Worm (Caenorhabditis elegans) whole organism, young adult: ENCODE results near the gene C44C1.1.

Experiments
- B0261.1 ChIP-seq: sonication (generic microtip); optimal IDR thresholded peaks from 2 replicates; lab custom pipeline; 2016; ENCODE audit warnings: mild to moderate bottlenecking, missing genetic modification characterization, moderate library complexity, missing compliant biosample characterization
- B0336.3 ChIP-seq: fragments of 200-800 bp; sonication (Bioruptor generic); IDR thresholded peaks from 2 replicates; pipeline ENCODE4 v1.3.6; 2022; ENCODE audit warnings: missing genetic modification characterization, missing compliant biosample characterization
- F10E7.11 ChIP-seq: sonication (generic microtip); optimal IDR thresholded peaks from 2 replicates; lab custom pipeline; 2017; ENCODE audit warnings: mild to moderate bottlenecking, missing genetic modification characterization, moderate library complexity, missing compliant biosample characterization
- F22D6.2 ChIP-seq: sonication (generic microtip); optimal IDR thresholded peaks from 2 replicates; lab custom pipeline; 2016; ENCODE audit warnings: mild to moderate bottlenecking, missing genetic modification characterization, missing compliant biosample characterization
- F33H1.4 ChIP-seq: fragments of 200-800 bp; sonication (Bioruptor generic); IDR thresholded peaks from 2 replicates; pipeline ENCODE4 v1.3.6; 2022; ENCODE audit warnings: missing genetic modification reagents, missing genetic modification characterization, missing compliant biosample characterization
- F37B4.10 ChIP-seq: fragments of 200-800 bp; sonication (Bioruptor generic); IDR thresholded peaks from 2 replicates; pipeline ENCODE4 v1.3.6; 2022; ENCODE audit warnings: missing genetic modification characterization, missing compliant biosample characterization
- F49E8.2 ChIP-seq: sonication (generic microtip); optimal IDR thresholded peaks from 3 replicates; lab custom pipeline; 2017; ENCODE audit warnings: missing genetic modification characterization, mild to moderate bottlenecking, missing compliant biosample characterization, antibody characterized with exemption, moderate library complexity; ENCODE audit not compliant: insufficient read depth
- F52B5.7 ChIP-seq: sonication (generic microtip); optimal IDR thresholded peaks from 2 replicates; lab custom pipeline; 2016; ENCODE audit warnings: mild to moderate bottlenecking, missing genetic modification characterization, missing compliant biosample characterization
- F57A8.1 ChIP-seq: fragments of 200-800 bp; sonication (Bioruptor generic); optimal IDR thresholded peaks from 2 replicates; lab custom pipeline; 2018; ENCODE audit warnings: mild to moderate bottlenecking, missing genetic modification characterization, moderate library complexity, missing compliant biosample characterization
- K11D2.4 ChIP-seq: fragments of 200-800 bp; sonication (Bioruptor generic); IDR thresholded peaks from 2 replicates; pipeline ENCODE4 v1.3.6; 2022; ENCODE audit warnings: missing genetic modification reagents, missing genetic modification characterization, missing compliant biosample characterization
- K12H6.12 ChIP-seq: fragments of 200-800 bp; sonication (Bioruptor generic); optimal IDR thresholded peaks from 2 replicates; lab custom pipeline; 2018; ENCODE audit warnings: mild to moderate bottlenecking, missing genetic modification characterization, missing compliant biosample characterization
- akir-1 ChIP-seq: fragments of 200-800 bp; sonication (Bioruptor generic); optimal IDR thresholded peaks from 2 replicates; lab custom pipeline; 2018; ENCODE audit warnings: mild to moderate bottlenecking, missing genetic modification characterization, moderate library complexity, missing compliant biosample characterization
- ama-1 ChIP-seq, 3 experiments: fragments of 150-350 bp in 1 of 3; sonication (generic microtip) in 2 of 3; optimal IDR thresholded peaks; 2 replicates each; lab custom pipeline; 2014 to 2018; ENCODE audit warnings: missing biosample characterization in 2 of 3, missing genetic modification characterization in 2 of 3, missing genetic modification reagents in 2 of 3
- athp-1 ChIP-seq: sonication (generic microtip); optimal IDR thresholded peaks from 2 replicates; lab custom pipeline; 2017; ENCODE audit warnings: mild to moderate bottlenecking, missing genetic modification characterization, missing compliant biosample characterization
- attf-3 ChIP-seq: fragments of 200-800 bp; sonication (Bioruptor generic); conservative IDR thresholded peaks from 2 replicates; pipeline ENCODE4 v1.3.6; 2022; ENCODE audit warnings: missing genetic modification reagents, missing genetic modification characterization, missing compliant biosample characterization
- attf-6 ChIP-seq: fragments of 200-800 bp; sonication (Bioruptor generic); IDR thresholded peaks from 2 replicates; pipeline ENCODE4 v1.3.6; 2022; ENCODE audit warnings: missing genetic modification reagents, missing genetic modification characterization, missing compliant biosample characterization
- cebp-1 ChIP-seq, 2 experiments: fragments of 200-800 bp in 1 of 2; sonication (Bioruptor generic) in 1 of 2; sonication (generic microtip) in 1 of 2; IDR thresholded peaks in 1 of 2; optimal IDR thresholded peaks in 1 of 2; 2 replicates each; pipeline versions ENCODE4 v1.3.6 to Lab custom; 2017 to 2022; ENCODE audit warnings: missing compliant biosample characterization in 2 of 2, missing genetic modification characterization in 2 of 2, mild to moderate bottlenecking in 1 of 2, missing genetic modification reagents in 1 of 2, moderate library complexity in 1 of 2
- ceh-40 ChIP-seq: fragments of 200-800 bp; sonication (Bioruptor generic); IDR thresholded peaks from 2 replicates; pipeline ENCODE4 v1.3.6; 2022; ENCODE audit warnings: missing genetic modification characterization, missing compliant biosample characterization
- ceh-79 ChIP-seq: sonication (generic microtip); optimal IDR thresholded peaks from 2 replicates; lab custom pipeline; 2017; ENCODE audit warnings: mild to moderate bottlenecking, missing genetic modification characterization, missing compliant biosample characterization
- ceh-91 ChIP-seq: fragments of 200-800 bp; sonication (Bioruptor generic); IDR thresholded peaks from 2 replicates; pipeline ENCODE4 v1.3.6; 2022; ENCODE audit warnings: missing genetic modification reagents, missing genetic modification characterization, missing compliant biosample characterization
- dox-1 ChIP-seq: fragments of 200-800 bp; sonication (Bioruptor generic); IDR thresholded peaks from 2 replicates; pipeline ENCODE4 v1.3.6; 2022; ENCODE audit warnings: missing genetic modification reagents, missing genetic modification characterization, missing compliant biosample characterization
- dpff-1 ChIP-seq: sonication (generic microtip); optimal IDR thresholded peaks from 2 replicates; lab custom pipeline; 2017; ENCODE audit warnings: mild to moderate bottlenecking, missing genetic modification characterization, missing compliant biosample characterization
- efl-1 ChIP-seq: fragments of 150-350 bp; optimal IDR thresholded peaks from 2 replicates; lab custom pipeline; 2014; ENCODE audit warnings: missing biosample characterization, missing genetic modification reagents, missing genetic modification characterization
- egl-44 ChIP-seq: fragments of 200-800 bp; sonication (Bioruptor generic); IDR thresholded peaks from 2 replicates; pipeline ENCODE4 v1.3.6; 2022; ENCODE audit warnings: missing genetic modification reagents, missing genetic modification characterization, missing compliant biosample characterization
- ets-4 ChIP-seq: fragments of 200-800 bp; sonication (Bioruptor generic); optimal IDR thresholded peaks from 2 replicates; lab custom pipeline; 2018; ENCODE audit warnings: mild to moderate bottlenecking, missing genetic modification characterization, missing compliant biosample characterization
- hrde-1 ChIP-seq: sonication (generic microtip); optimal IDR thresholded peaks from 2 replicates; lab custom pipeline; 2016; ENCODE audit warnings: missing genetic modification characterization, mild to moderate bottlenecking, missing compliant biosample characterization, moderate library complexity, missing genotype, missing genetic modification reagents, borderline replicate concordance
- lag-1 ChIP-seq: fragments of 200-800 bp; sonication (Bioruptor generic); IDR thresholded peaks from 2 replicates; pipeline ENCODE4 v1.3.6; 2022; ENCODE audit warnings: missing genetic modification reagents, missing genetic modification characterization, missing compliant biosample characterization
- lin-40 ChIP-seq: sonication (generic microtip); optimal IDR thresholded peaks from 2 replicates; lab custom pipeline; 2016; ENCODE audit warnings: missing genetic modification characterization, mild to moderate bottlenecking, missing compliant biosample characterization, missing genotype, missing genetic modification reagents
- lsl-1 ChIP-seq: fragments of 200-800 bp; sonication (Bioruptor generic); optimal IDR thresholded peaks from 2 replicates; lab custom pipeline; 2018; ENCODE audit warnings: mild to moderate bottlenecking, missing genetic modification characterization, moderate library complexity, missing compliant biosample characterization
- mel-28 ChIP-seq: sonication (generic microtip); optimal IDR thresholded peaks from 2 replicates; lab custom pipeline; 2016; ENCODE audit warnings: borderline replicate concordance, mild to moderate bottlenecking, missing genetic modification characterization, missing compliant biosample characterization
- nfyb-1 ChIP-seq: fragments of 200-800 bp; sonication (Bioruptor generic); IDR thresholded peaks from 2 replicates; pipeline ENCODE4 v1.3.6; 2022; ENCODE audit warnings: missing genetic modification reagents, missing genetic modification characterization, missing compliant biosample characterization
- nhr-120 ChIP-seq: fragments of 200-800 bp; sonication (Bioruptor generic); IDR thresholded peaks from 2 replicates; pipeline ENCODE4 v1.3.6; 2022; ENCODE audit warnings: missing genetic modification characterization, missing compliant biosample characterization
- nhr-80 ChIP-seq: sonication (generic microtip); optimal IDR thresholded peaks from 2 replicates; lab custom pipeline; 2016; ENCODE audit warnings: missing genetic modification characterization, missing compliant biosample characterization
- nhr-90 ChIP-seq: sonication (generic microtip); optimal IDR thresholded peaks from 2 replicates; lab custom pipeline; 2016; ENCODE audit warnings: missing genotype, mild to moderate bottlenecking, missing genetic modification characterization, missing compliant biosample characterization
- pbrm-1 ChIP-seq: fragments of 200-800 bp; sonication (Bioruptor generic); IDR thresholded peaks from 2 replicates; pipeline ENCODE4 v1.3.6; 2022; ENCODE audit warnings: missing genetic modification reagents, missing genetic modification characterization, missing compliant biosample characterization
- rcor-1 ChIP-seq: fragments of 200-800 bp; sonication (Bioruptor generic); IDR thresholded peaks from 2 replicates; pipeline ENCODE4 v1.3.6; 2022; ENCODE audit warnings: missing genetic modification reagents, missing genetic modification characterization, missing compliant biosample characterization
- repo-1 ChIP-seq: sonication (generic microtip); optimal IDR thresholded peaks from 2 replicates; lab custom pipeline; 2017; ENCODE audit warnings: mild to moderate bottlenecking, missing genetic modification characterization, missing compliant biosample characterization
- rpc-1 ChIP-seq, 2 experiments: fragments of 150-350 bp in 1 of 2; sonication (generic microtip) in 1 of 2; optimal IDR thresholded peaks; 2 replicates each; lab custom pipeline; 2014 to 2018; ENCODE audit warnings: missing biosample characterization in 1 of 2, missing genetic modification characterization in 1 of 2, missing genetic modification reagents in 1 of 2, missing genotype in 1 of 2
- sdz-38 ChIP-seq: sonication (generic microtip); optimal IDR thresholded peaks from 2 replicates; lab custom pipeline; 2016; ENCODE audit warnings: missing genotype, missing genetic modification characterization, missing compliant biosample characterization
- snpc-1.1 ChIP-seq: sonication (generic microtip); optimal IDR thresholded peaks from 2 replicates; lab custom pipeline; 2017; ENCODE audit warnings: missing genetic modification characterization, mild to moderate bottlenecking, missing compliant biosample characterization, antibody characterized with exemption, moderate library complexity, missing genotype, missing genetic modification reagents; ENCODE audit not compliant: insufficient read depth
- snpc-3.4 ChIP-seq: sonication (generic microtip); optimal IDR thresholded peaks from 2 replicates; lab custom pipeline; 2017; ENCODE audit warnings: missing genetic modification characterization, mild to moderate bottlenecking, missing compliant biosample characterization, antibody characterized with exemption, moderate library complexity, missing genotype, missing genetic modification reagents
- tbx-9 ChIP-seq: sonication (generic microtip); optimal IDR thresholded peaks from 2 replicates; lab custom pipeline; 2016; ENCODE audit warnings: borderline replicate concordance, missing genetic modification characterization, inconsistent platforms, missing compliant biosample characterization
- xnd-1 ChIP-seq: sonication (generic microtip); optimal IDR thresholded peaks from 2 replicates; lab custom pipeline; 2016; ENCODE audit warnings: missing genotype, missing genetic modification reagents, missing genetic modification characterization, missing compliant biosample characterization
- zfh-2 ChIP-seq: fragments of 200-800 bp; sonication (Bioruptor generic); conservative IDR thresholded peaks from 2 replicates; pipeline ENCODE4 v1.3.6; 2022; ENCODE audit warnings: missing genetic modification reagents, missing genetic modification characterization, missing compliant biosample characterization
- zim-3 ChIP-seq: sonication (generic microtip); optimal IDR thresholded peaks from 2 replicates; lab custom pipeline; 2017; ENCODE audit warnings: mild to moderate bottlenecking, missing genetic modification characterization, moderate library complexity, missing compliant biosample characterization
- ztf-25 ChIP-seq: fragments of 200-800 bp; sonication (Bioruptor generic); IDR thresholded peaks from 2 replicates; pipeline ENCODE4 v1.3.6; 2022; ENCODE audit warnings: missing genetic modification reagents, missing genetic modification characterization, missing compliant biosample characterization
- ztf-3 ChIP-seq: fragments of 200-800 bp; sonication (Bioruptor generic); optimal IDR thresholded peaks from 2 replicates; lab custom pipeline; 2018; ENCODE audit warnings: mild to moderate bottlenecking, missing genetic modification characterization, missing compliant biosample characterization

Gene C44C1.1

ce11 chrX:949466-949865 lies 31.1 kb upstream of the C44C1.1 start (continued):
- TF ChIP-seq F49E8.2 (tag; lab: Kevin White, UChicago) (no peak), hrde-1 (tag; lab: Kevin White, UChicago) (no peak), tbx-9 (no peak), K12H6.12 (peak; percentile 97), ama-1 (optimal IDR thresholded peaks at IDR 0.05; lab: Kevin White, UChicago) (no peak), ama-1 (GFP tag; optimal IDR thresholded peaks at IDR 0.05; lab: Kevin White, UChicago) (no peak), F52B5.7 (tag; lab: Kevin White, UChicago) (no peak), ceh-79 (no peak), F33H1.4 (GFP tag; lab: Robert Waterston, UW) (no peak), B0261.1 (tag; lab: Kevin White, UChicago) (no peak), sdz-38 (tag; lab: Kevin White, UChicago) (no peak), nhr-80 (tag; lab: Kevin White, UChicago) (peak; percentile 46), rcor-1 (GFP tag; lab: Robert Waterston, UW) (peak; percentile 68), ceh-91 (GFP tag; lab: Robert Waterston, UW) (no peak), lin-40 (tag; lab: Kevin White, UChicago) (peak; percentile 90), efl-1 (GFP tag; lab: Kevin White, UChicago) (peak; percentile 17), lag-1 (GFP tag; lab: Robert Waterston, UW) (no peak), athp-1 (tag; lab: Kevin White, UChicago) (peak; percentile 39), akir-1 (GFP tag; lab: Kevin White, UChicago) (peak; percentile 53), F22D6.2 (no peak), F37B4.10 (no peak), F57A8.1 (no peak), rpc-1 (optimal IDR thresholded peaks at IDR 0.05; lab: Kevin White, UChicago) (no peak), rpc-1 (tag; optimal IDR thresholded peaks at IDR 0.05; lab: Kevin White, UChicago) (no peak), egl-44 (GFP tag; lab: Robert Waterston, UW) (0 out of 2 replicates have a peak, but pooled peaks have one; percentile 22), zim-3 (tag; lab: Kevin White, UChicago) (no peak), ceh-40 (no peak), cebp-1 (GFP tag; IDR thresholded peaks at IDR 0.05; lab: Robert Waterston, UW) (0 out of 2 replicates have a peak, but pooled peaks have one; percentile 21), cebp-1 (tag; optimal IDR thresholded peaks at IDR 0.05; lab: Kevin White, UChicago) (peak; percentile 84), pbrm-1 (GFP tag; lab: Robert Waterston, UW) (peak; percentile 71), snpc-1.1 (tag; lab: Kevin White, UChicago) (no peak), ztf-25 (GFP tag; lab: Robert Waterston, UW) (no peak), lsl-1 (GFP tag; lab: Kevin White, UChicago) (no peak), ztf-3 (no peak), B0336.3 (GFP tag; lab: Robert Waterston, UW) (peak; percentile 60; the same call in 1 of the 2 replicates), xnd-1 (tag; lab: Kevin White, UChicago) (no peak), attf-3 (GFP tag; lab: Robert Waterston, UW) (peak; percentile 63; the same call in 1 of the 2 replicates), ets-4 (GFP tag; lab: Kevin White, UChicago) (no peak), mel-28 (tag; lab: Kevin White, UChicago) (no peak), nhr-90 (tag; lab: Kevin White, UChicago) (no peak), nhr-120 (GFP tag; lab: Robert Waterston, UW) (no peak), repo-1 (no peak), attf-6 (no peak), nfyb-1 (GFP tag; lab: Robert Waterston, UW) (peak; percentile 80), dpff-1 (tag; lab: Kevin White, UChicago) (no peak), F10E7.11 (tag; lab: Kevin White, UChicago) (no peak), snpc-3.4 (tag; lab: Kevin White, UChicago) (no peak), zfh-2 (GFP tag; lab: Robert Waterston, UW) (peak; percentile 97), K11D2.4 (peak; percentile 66; the same call in 1 of the 2 replicates), dox-1 (GFP tag; lab: Robert Waterston, UW) (peak; percentile 49; the same call in 1 of the 2 replicates)
